Worm (Caenorhabditis elegans) whole organism, mixed stage, embryonic: Measurements from ENCODE around the gene D2096.5.

Experiments
- M03D4.4 ChIP-seq: sonication (generic microtip); optimal IDR thresholded peaks from 2 replicates; lab custom pipeline; 2017; ENCODE audit warnings: mild to moderate bottlenecking, missing genetic modification characterization, missing compliant biosample characterization
- lin-13 ChIP-seq: fragments of 150-350 bp; optimal IDR thresholded peaks from 2 replicates; lab custom pipeline; 2014; ENCODE audit warnings: missing biosample characterization, missing genetic modification characterization
- lsy-2 ChIP-seq: fragments of 150-350 bp; optimal IDR thresholded peaks from 2 replicates; lab custom pipeline; 2014; ENCODE audit warnings: missing biosample characterization, missing genetic modification characterization
- nhr-2 ChIP-seq: fragments of 150-350 bp; optimal IDR thresholded peaks from 2 replicates; lab custom pipeline; 2014; ENCODE audit warnings: missing biosample characterization, missing genetic modification characterization
- pha-4 ChIP-seq: fragments of 150-350 bp; optimal IDR thresholded peaks from 2 replicates; lab custom pipeline; 2018; ENCODE audit warnings: missing biosample characterization, missing genetic modification reagents, missing genetic modification characterization

- TF ChIP-seq pha-4 (no peak), M03D4.4 (no peak), lin-13 (tag; lab: Kevin White, UChicago) (no peak), lsy-2 (tag; lab: Kevin White, UChicago) (no peak), nhr-2 (tag; lab: Kevin White, UChicago) (no peak)
These were observed 38.2 kb upstream of the D2096.5 start for ce11 chrIV:8397814-8398213.
